Fruit fly (Drosophila melanogaster) whole organism, embryonic: ENCODE data around the gene AIMP2.
A peak's percentile ranks its signal among the peaks of the same experiment; 100 is the strongest.

Experiments
- Asciz ChIP-seq: fragments of 200-800 bp; sonication (Bioruptor generic); optimal IDR thresholded peaks from 2 replicates; lab custom pipeline; 2017; ENCODE audit warnings: missing biosample characterization, mild to moderate bottlenecking, missing genetic modification characterization, missing genetic modification reagents
- Bdp1 ChIP-seq: fragments of 200-800 bp; sonication (Bioruptor generic); optimal IDR thresholded peaks from 3 replicates; lab custom pipeline; 2016; ENCODE audit warnings: missing biosample characterization, missing genetic modification characterization
- CG1024 ChIP-seq: fragments of 200-800 bp; sonication (Bioruptor generic); IDR thresholded peaks from 2 replicates; pipeline ENCODE4 v1.3.6; 2022; ENCODE audit warnings: missing biosample characterization, missing genetic modification characterization
- CG10431 ChIP-seq: fragments of 200-800 bp; sonication (Bioruptor generic); optimal IDR thresholded peaks from 3 replicates; lab custom pipeline; 2018; ENCODE audit warnings: missing biosample characterization, mild to moderate bottlenecking, missing genetic modification characterization
- CG11398 ChIP-seq: fragments of 200-800 bp; sonication (Bioruptor generic); optimal IDR thresholded peaks from 2 replicates; lab custom pipeline; 2016; ENCODE audit warnings: missing biosample characterization, missing genetic modification characterization
- CG12299 ChIP-seq: fragments of 200-800 bp; sonication (Bioruptor generic); optimal IDR thresholded peaks from 2 replicates; lab custom pipeline; 2018; ENCODE audit warnings: missing biosample characterization, mild to moderate bottlenecking, missing genetic modification characterization
- CG12391 ChIP-seq: fragments of 200-800 bp; sonication (Bioruptor generic); optimal IDR thresholded peaks from 3 replicates; lab custom pipeline; 2018; ENCODE audit warnings: missing biosample characterization, mild to moderate bottlenecking, missing genetic modification characterization, moderate library complexity
- CG14050 ChIP-seq: fragments of 200-800 bp; sonication (Bioruptor generic); IDR thresholded peaks from 3 replicates; pipeline ENCODE4 v1.3.6; 2022; ENCODE audit warnings: missing biosample characterization, missing genetic modification characterization
- CG14965 ChIP-seq: fragments of 200-800 bp; sonication (Bioruptor generic); optimal IDR thresholded peaks from 2 replicates; lab custom pipeline; 2016; ENCODE audit warnings: missing biosample characterization, missing genetic modification characterization, borderline replicate concordance
- CG15011 ChIP-seq: fragments of 200-800 bp; sonication (Bioruptor generic); optimal IDR thresholded peaks from 3 replicates; lab custom pipeline; 2018; ENCODE audit warnings: missing biosample characterization, mild to moderate bottlenecking, missing genetic modification characterization
- CG15269 ChIP-seq: fragments of 200-800 bp; sonication (Bioruptor generic); optimal IDR thresholded peaks from 2 replicates; lab custom pipeline; 2018; ENCODE audit warnings: missing biosample characterization, mild to moderate bottlenecking, missing genetic modification characterization, moderate library complexity
- CG15479 ChIP-seq: fragments of 200-800 bp; sonication (Bioruptor generic); optimal IDR thresholded peaks from 3 replicates; lab custom pipeline; 2019; ENCODE audit warnings: missing biosample characterization, mild to moderate bottlenecking, missing genetic modification characterization, moderate library complexity
- CG17802 ChIP-seq: fragments of 200-800 bp; sonication (Bioruptor generic); optimal IDR thresholded peaks from 2 replicates; lab custom pipeline; 2018; ENCODE audit warnings: missing biosample characterization, mild to moderate bottlenecking, missing genetic modification characterization, moderate library complexity
- CG18011 ChIP-seq: fragments of 200-800 bp; sonication (Bioruptor generic); optimal IDR thresholded peaks from 2 replicates; lab custom pipeline; 2017; ENCODE audit warnings: missing biosample characterization, missing genetic modification characterization, mild to moderate bottlenecking, moderate library complexity, missing genotype
- CG18619 ChIP-seq: fragments of 200-800 bp; sonication (Bioruptor generic); optimal IDR thresholded peaks from 3 replicates; lab custom pipeline; 2017; ENCODE audit warnings: missing biosample characterization, mild to moderate bottlenecking, missing genetic modification characterization
- CG2678 ChIP-seq: fragments of 200-800 bp; sonication (Bioruptor generic); optimal IDR thresholded peaks from 3 replicates; lab custom pipeline; 2019; ENCODE audit warnings: missing biosample characterization, mild to moderate bottlenecking, missing genetic modification characterization, moderate library complexity
- CG2875 ChIP-seq: fragments of 200-800 bp; sonication (Bioruptor generic); optimal IDR thresholded peaks from 2 replicates; lab custom pipeline; 2017; ENCODE audit warnings: missing biosample characterization, mild to moderate bottlenecking, missing genetic modification characterization, missing genetic modification reagents
- CG3281 ChIP-seq: fragments of 200-800 bp; sonication (Bioruptor generic); optimal IDR thresholded peaks from 3 replicates; lab custom pipeline; 2017; ENCODE audit warnings: missing biosample characterization, mild to moderate bottlenecking, missing genetic modification characterization
- CG6175 ChIP-seq: fragments of 200-800 bp; sonication (Bioruptor generic); IDR thresholded peaks from 3 replicates; pipeline ENCODE4 v1.3.6; 2022; ENCODE audit warnings: missing biosample characterization, missing genetic modification characterization
- CG8089 ChIP-seq: fragments of 200-800 bp; sonication (Bioruptor generic); optimal IDR thresholded peaks from 3 replicates; lab custom pipeline; 2016; ENCODE audit warnings: missing biosample characterization, missing genetic modification characterization
- CG8388 ChIP-seq: fragments of 200-800 bp; sonication (Bioruptor generic); optimal IDR thresholded peaks from 2 replicates; lab custom pipeline; 2019; ENCODE audit warnings: missing biosample characterization, mild to moderate bottlenecking, missing genetic modification characterization, moderate library complexity
- CG9932 ChIP-seq: fragments of 200-800 bp; sonication (Bioruptor generic); IDR thresholded peaks from 2 replicates; pipeline ENCODE4 v1.3.6; 2022; ENCODE audit warnings: missing biosample characterization, missing genetic modification characterization
- CkIIα-i1 ChIP-seq: fragments of 200-800 bp; sonication (Bioruptor generic); IDR thresholded peaks from 2 replicates; pipeline ENCODE4 v1.3.6; 2022; ENCODE audit warnings: missing biosample characterization, missing genetic modification characterization
- Dref ChIP-seq: fragments of 200-800 bp; sonication (Bioruptor generic); IDR thresholded peaks from 2 replicates; pipeline ENCODE4 v1.3.6; 2022; ENCODE audit warnings: missing biosample characterization, missing genetic modification characterization
- ERR ChIP-seq: fragments of 200-800 bp; sonication (Bioruptor generic); optimal IDR thresholded peaks from 2 replicates; lab custom pipeline; 2016; ENCODE audit warnings: missing biosample characterization, missing genetic modification characterization
- HmgD ChIP-seq: fragments of 200-800 bp; sonication (Bioruptor generic); optimal IDR thresholded peaks from 3 replicates; lab custom pipeline; 2016; ENCODE audit warnings: missing biosample characterization, missing genetic modification characterization
- Kr ChIP-seq: fragments of 200-800 bp; sonication (Bioruptor generic); optimal IDR thresholded peaks from 2 replicates; lab custom pipeline; 2017; ENCODE audit warnings: missing biosample characterization, mild to moderate bottlenecking, missing genetic modification characterization
- Lhr ChIP-seq: fragments of 200-800 bp; sonication (Bioruptor generic); optimal IDR thresholded peaks from 3 replicates; lab custom pipeline; 2017; ENCODE audit warnings: mild to moderate bottlenecking, missing biosample characterization, missing genetic modification reagents, missing genetic modification characterization
- Med ChIP-seq: fragments of 200-800 bp; sonication (Bioruptor generic); peaks from one replicate; lab custom pipeline; 2016; ENCODE audit warnings: missing biosample characterization, missing genetic modification characterization, mild to moderate bottlenecking, inconsistent platforms, moderate library complexity
- Mes4 ChIP-seq: fragments of 200-800 bp; sonication (Bioruptor generic); optimal IDR thresholded peaks from 2 replicates; lab custom pipeline; 2016; ENCODE audit warnings: missing biosample characterization, missing genetic modification characterization
- Mrtf ChIP-seq: fragments of 200-800 bp; sonication (Bioruptor generic); IDR thresholded peaks from 3 replicates; pipeline ENCODE4 v1.3.6; 2022; ENCODE audit warnings: missing biosample characterization, missing genetic modification characterization
- PHDP ChIP-seq: fragments of 200-800 bp; sonication (Bioruptor generic); optimal IDR thresholded peaks from 3 replicates; lab custom pipeline; 2018; ENCODE audit warnings: missing biosample characterization, mild to moderate bottlenecking, missing genetic modification characterization, moderate library complexity
- Ravus ChIP-seq: fragments of 200-800 bp; sonication (Bioruptor generic); IDR thresholded peaks from 2 replicates; pipeline ENCODE4 v1.3.6; 2022; ENCODE audit warnings: missing biosample characterization, missing genetic modification characterization
- Rx ChIP-seq: fragments of 200-800 bp; sonication (Bioruptor generic); IDR thresholded peaks from 2 replicates; pipeline ENCODE4 v1.3.6; 2022; ENCODE audit warnings: missing biosample characterization, missing genetic modification characterization
- TFAM ChIP-seq: fragments of 200-800 bp; sonication (Bioruptor generic); optimal IDR thresholded peaks from 2 replicates; lab custom pipeline; 2017; ENCODE audit warnings: missing biosample characterization, missing genetic modification characterization, inconsistent platforms
- Trl ChIP-seq, 3 experiments: fragments of >200 bp in 2 of 3; fragments of 200-800 bp in 1 of 3; sonication (Bioruptor generic) in 1 of 3; optimal IDR thresholded peaks; 2 replicates in 1 of 3; 3 replicates in 2 of 3; lab custom pipeline; 2016 to 2017; ENCODE audit warnings: missing biosample characterization in 1 of 3, missing genetic modification characterization in 1 of 3
- Xrp1 ChIP-seq: fragments of 200-800 bp; sonication (Bioruptor generic); IDR thresholded peaks from 2 replicates; pipeline ENCODE4 v1.3.6; 2022; ENCODE audit warnings: missing biosample characterization, missing genetic modification characterization
- bowl ChIP-seq: fragments of 200-800 bp; sonication (Bioruptor generic); IDR thresholded peaks from 2 replicates; pipeline ENCODE4 v1.3.6; 2022; ENCODE audit warnings: missing biosample characterization, missing genetic modification characterization
- bsh ChIP-seq, 2 experiments: fragments of 200-800 bp; sonication (Bioruptor generic); optimal IDR thresholded peaks; 2 replicates each; lab custom pipeline; 2017 to 2018; ENCODE audit warnings: mild to moderate bottlenecking in 2 of 2, missing biosample characterization in 2 of 2, missing genetic modification characterization in 2 of 2, moderate library complexity in 1 of 2
- croc ChIP-seq: fragments of 200-800 bp; sonication (Bioruptor generic); conservative IDR thresholded peaks from 3 replicates; pipeline ENCODE4 v1.3.6; 2022; ENCODE audit warnings: missing biosample characterization, missing genetic modification characterization
- dimm ChIP-seq: fragments of 200-800 bp; sonication (Bioruptor generic); IDR thresholded peaks from 2 replicates; pipeline ENCODE4 v1.3.6; 2022; ENCODE audit warnings: missing biosample characterization, missing genetic modification characterization
- ftz-f1 ChIP-seq: fragments of 200-800 bp; sonication (Bioruptor generic); optimal IDR thresholded peaks from 2 replicates; lab custom pipeline; 2016; ENCODE audit warnings: missing biosample characterization, missing genetic modification characterization
- grau ChIP-seq: fragments of 200-800 bp; optimal IDR thresholded peaks from 3 replicates; lab custom pipeline; 2019; ENCODE audit warnings: missing biosample characterization, mild to moderate bottlenecking, missing genetic modification characterization, moderate library complexity
- ken ChIP-seq: fragments of 200-800 bp; sonication (Bioruptor generic); IDR thresholded peaks from 3 replicates; pipeline ENCODE4 v1.3.6; 2022; ENCODE audit warnings: missing biosample characterization, missing genetic modification characterization
- peb ChIP-seq: fragments of 200-800 bp; sonication (Bioruptor generic); IDR thresholded peaks from 2 replicates; pipeline ENCODE4 v1.3.6; 2022; ENCODE audit warnings: missing biosample characterization, missing genetic modification characterization
- pfk ChIP-seq: fragments of 200-800 bp; sonication (Bioruptor generic); optimal IDR thresholded peaks from 2 replicates; lab custom pipeline; 2018; ENCODE audit warnings: missing biosample characterization, mild to moderate bottlenecking, missing genetic modification characterization, moderate library complexity
- pum ChIP-seq: fragments of 200-800 bp; sonication (Bioruptor generic); optimal IDR thresholded peaks from 2 replicates; lab custom pipeline; 2016; ENCODE audit warnings: missing biosample characterization, missing genetic modification characterization
- rib ChIP-seq: fragments of 200-800 bp; sonication (Bioruptor generic); IDR thresholded peaks from 2 replicates; pipeline ENCODE4 v1.3.6; 2022; ENCODE audit warnings: missing biosample characterization, missing genetic modification characterization
- tx ChIP-seq: fragments of 200-800 bp; sonication (Bioruptor generic); optimal IDR thresholded peaks from 2 replicates; lab custom pipeline; 2016; ENCODE audit warnings: missing biosample characterization, missing genetic modification characterization
- wdn ChIP-seq: fragments of 200-800 bp; sonication (Bioruptor generic); IDR thresholded peaks from 2 replicates; pipeline ENCODE4 v1.3.6; 2022; ENCODE audit warnings: missing biosample characterization, missing genetic modification characterization
- zfh2 ChIP-seq: fragments of 200-800 bp; sonication (Bioruptor generic); optimal IDR thresholded peaks from 2 replicates; lab custom pipeline; 2016; ENCODE audit warnings: missing biosample characterization, missing genetic modification characterization

The AIMP2 gene

DNA sequence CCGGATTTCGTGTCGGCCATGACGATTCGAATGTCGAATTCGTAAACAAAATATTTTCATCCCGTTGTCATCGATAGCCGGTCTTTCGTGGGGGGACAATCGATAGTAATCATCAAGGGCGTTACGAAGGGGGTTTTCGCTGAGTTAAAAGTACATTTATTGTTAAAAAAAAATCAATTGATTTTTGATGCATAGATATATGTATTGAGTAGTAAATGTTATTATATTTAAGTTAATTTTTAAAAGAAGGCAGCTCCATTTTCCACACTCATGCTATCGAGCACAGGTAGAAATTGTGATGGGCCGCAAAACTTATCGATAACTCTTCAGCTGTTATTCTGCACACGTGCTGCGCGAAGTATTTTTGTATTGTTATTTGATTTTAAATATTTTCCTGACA is 3.0 kb upstream of the AIMP2 start, which contains the start of the genes mrn and CG12301 (continued):
- TF ChIP-seq CG10431 (GFP tag; lab: Kevin White, UChicago), result no peak
- peak; percentile 20 for TF ChIP-seq CG12299 (tag; lab: Kevin White, UChicago)
- no peak for TF ChIP-seq pfk (GFP tag; lab: Kevin White, UChicago)
- peak; percentile 94 for TF ChIP-seq Xrp1 (GFP tag; lab: Robert Waterston, UW)
- peak; percentile 91 for TF ChIP-seq Med
- TF ChIP-seq TFAM, result no peak
- TF ChIP-seq peb (GFP tag; lab: Robert Waterston, UW), result peak; percentile 86
- TF ChIP-seq CG15269, result no peak
- no peak for TF ChIP-seq dimm (GFP tag; lab: Robert Waterston, UW)
- TF ChIP-seq CG15011 (GFP tag; lab: Kevin White, UChicago), result no peak
- TF ChIP-seq HmgD (GFP tag; lab: Kevin White, UChicago), result no peak
- no peak for TF ChIP-seq bowl (GFP tag; lab: Robert Waterston, UW)
- TF ChIP-seq croc, result peak; percentile 76
- peak; percentile 51 for TF ChIP-seq CG17802 (tag; lab: Kevin White, UChicago)
- TF ChIP-seq CkIIα-i1 (GFP tag; lab: Robert Waterston, UW), result no peak
- no peak for TF ChIP-seq grau (tag; lab: Kevin White, UChicago)
- peak; percentile 78 for TF ChIP-seq zfh2 (GFP tag; lab: Kevin White, UChicago)
- peak; percentile 94 for TF ChIP-seq CG9932 (GFP tag; lab: Robert Waterston, UW)
- TF ChIP-seq CG11398, result no peak
- TF ChIP-seq CG1024 (GFP tag; lab: Robert Waterston, UW), result peak; percentile 34; the same call in 1 of the 2 replicates
- peak; percentile 54 for TF ChIP-seq Bdp1 (GFP tag; lab: Kevin White, UChicago)
- TF ChIP-seq Mes4 (GFP tag; lab: Kevin White, UChicago), result peak; percentile 11
- TF ChIP-seq CG12391 (tag; lab: Kevin White, UChicago), result peak; percentile 81
- peak; percentile 44 for TF ChIP-seq CG18011 (GFP tag; lab: Kevin White, UChicago)
- peak; percentile 56; the same call in 2 of the 3 replicates for TF ChIP-seq CG14050 (GFP tag; lab: Robert Waterston, UW)
- no peak for TF ChIP-seq Ravus (GFP tag; lab: Robert Waterston, UW)
- peak; percentile 90 for TF ChIP-seq CG6175 (GFP tag; lab: Robert Waterston, UW)
- TF ChIP-seq Lhr (GFP tag; lab: Kevin White, UChicago), result no peak
- peak; percentile 77; the same call in 2 of the 3 replicates for TF ChIP-seq ken
- TF ChIP-seq CG15479 (GFP tag; lab: Kevin White, UChicago), result no peak
- TF ChIP-seq tx (GFP tag; lab: Kevin White, UChicago), result no peak
- TF ChIP-seq wdn (GFP tag; lab: Robert Waterston, UW), result peak; percentile 68
- no peak for TF ChIP-seq Trl (optimal IDR thresholded peaks at IDR 0.05; lab: Kevin White, UChicago)
- TF ChIP-seq Trl (GFP tag; optimal IDR thresholded peaks at IDR 0.05; lab: Kevin White, UChicago), result peak; percentile 46
- peak; percentile 75 for TF ChIP-seq Mrtf (GFP tag; lab: Robert Waterston, UW)
- TF ChIP-seq CG2875 (GFP tag; lab: Kevin White, UChicago), result no peak
- no peak for TF ChIP-seq ERR (GFP tag; lab: Kevin White, UChicago)
- TF ChIP-seq Kr (GFP tag; lab: Kevin White, UChicago), result no peak
- peak in 1 of 2 experiments; percentile 62 for TF ChIP-seq bsh (GFP tag; optimal IDR thresholded peaks at IDR 0.05; lab: Kevin White, UChicago)
- peak; percentile 48 for TF ChIP-seq pum (GFP tag; lab: Kevin White, UChicago)
- TF ChIP-seq CG8388 (GFP tag; lab: Kevin White, UChicago), result no peak
- peak; percentile 3 for TF ChIP-seq CG8089 (GFP tag; lab: Kevin White, UChicago)
- TF ChIP-seq rib (GFP tag; lab: Robert Waterston, UW), result peak; percentile 81
- no peak for TF ChIP-seq PHDP (tag; lab: Kevin White, UChicago)
- peak; percentile 90 for TF ChIP-seq Rx
- TF ChIP-seq Dref (GFP tag; lab: Robert Waterston, UW), result peak; percentile 89
- TF ChIP-seq Asciz (GFP tag; lab: Kevin White, UChicago), result no peak
- peak; percentile 50 for TF ChIP-seq CG18619
- TF ChIP-seq ftz-f1 (GFP tag; lab: Kevin White, UChicago), result peak; percentile 75
- no peak for TF ChIP-seq CG2678 (tag; lab: Kevin White, UChicago)
- no peak for TF ChIP-seq CG14965 (GFP tag; lab: Kevin White, UChicago)
- TF ChIP-seq CG3281 (GFP tag; lab: Kevin White, UChicago), result peak; percentile 83
